Worm (Caenorhabditis elegans): Measurements from ENCODE around the gene sru-2.

DNA sequence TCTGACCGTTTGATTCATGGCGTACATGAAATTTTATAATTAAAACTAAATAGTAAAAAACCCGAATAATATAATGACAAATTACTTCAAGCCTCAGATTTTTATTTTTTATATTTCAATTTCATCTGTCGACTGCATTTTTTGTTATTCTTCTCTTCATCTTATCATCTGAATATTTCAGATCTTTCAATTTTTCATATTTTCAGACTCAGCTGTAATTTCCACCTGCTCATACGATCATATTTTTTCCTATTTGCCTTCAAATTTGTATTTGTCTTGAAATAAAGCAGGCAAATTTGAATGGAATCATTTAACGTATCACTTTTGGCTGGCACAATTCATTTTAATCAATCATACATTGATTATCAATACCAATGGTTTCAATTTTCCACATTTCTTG lies 12.0 kb downstream of the sru-2 start, which contains the start of gene sru-4:
- TF ChIP-seq dmd-4 (tag; optimal IDR thresholded peaks at IDR 0.05) = no peak
- no peak for TF ChIP-seq lin-13 (GFP tag; optimal IDR thresholded peaks at IDR 0.05)
- no peak for TF ChIP-seq lin-11 (tag; optimal IDR thresholded peaks at IDR 0.05)
- no peak for TF ChIP-seq nhr-12 (tag; optimal IDR thresholded peaks at IDR 0.05)
